Worm (Caenorhabditis elegans) whole organism, mixed stage, embryonic: Measurements from ENCODE around the gene C08E8.5.

Source experiments
- hlh-1 ChIP-seq: fragments of 150-350 bp; optimal IDR thresholded peaks from 2 replicates; lab custom pipeline; 2014; ENCODE audit warnings: missing biosample characterization, missing genetic modification reagents, missing genetic modification characterization
- lsy-2 ChIP-seq: fragments of 150-350 bp; optimal IDR thresholded peaks from 2 replicates; lab custom pipeline; 2014; ENCODE audit warnings: missing biosample characterization, missing genetic modification characterization
- mab-5 ChIP-seq: fragments of 150-350 bp; optimal IDR thresholded peaks from 2 replicates; lab custom pipeline; 2014; ENCODE audit warnings: missing biosample characterization, missing genetic modification characterization
- nhr-237 ChIP-seq: fragments of 150-350 bp; optimal IDR thresholded peaks from 2 replicates; lab custom pipeline; 2014; ENCODE audit warnings: missing biosample characterization, missing genetic modification characterization

ce11 chrV:18318312-18318711 lies 41.5 kb downstream of the C08E8.5 start, which contains the start of gene fbxb-119:
- TF ChIP-seq mab-5: no peak
- TF ChIP-seq nhr-237 (tag; lab: Kevin White, UChicago): no peak
- no peak for TF ChIP-seq lsy-2 (tag; lab: Kevin White, UChicago)
- no peak for TF ChIP-seq hlh-1 (tag; lab: Kevin White, UChicago)
